Worm (Caenorhabditis elegans) whole organism, late embryonic: ENCODE measurements around the gene T16G12.10.

Experiments
- F13H6.1 ChIP-seq: sonication (generic microtip); optimal IDR thresholded peaks from 2 replicates; lab custom pipeline; 2016; ENCODE audit warnings: missing genetic modification characterization, missing compliant biosample characterization
- ahr-1 ChIP-seq: sonication (generic microtip); optimal IDR thresholded peaks from 2 replicates; lab custom pipeline; 2016; ENCODE audit warnings: missing genetic modification characterization, missing compliant biosample characterization
- ama-1 ChIP-seq: fragments of 150-350 bp; optimal IDR thresholded peaks from 2 replicates; lab custom pipeline; 2014
- ceh-24 ChIP-seq: sonication (generic microtip); optimal IDR thresholded peaks from 2 replicates; lab custom pipeline; 2016; ENCODE audit warnings: mild to moderate bottlenecking, missing genetic modification characterization, missing compliant biosample characterization
- dve-1 ChIP-seq: sonication (generic microtip); optimal IDR thresholded peaks from 2 replicates; lab custom pipeline; 2017; ENCODE audit warnings: antibody characterized with exemption, mild to moderate bottlenecking, missing genetic modification characterization, missing compliant biosample characterization
- hlh-13 ChIP-seq: fragments of 200-800 bp; sonication (Bioruptor generic); optimal IDR thresholded peaks from 2 replicates; lab custom pipeline; 2018; ENCODE audit warnings: mild to moderate bottlenecking, missing genetic modification characterization, missing compliant biosample characterization
- pax-1 ChIP-seq: fragments of 150-350 bp; optimal IDR thresholded peaks from 2 replicates; lab custom pipeline; 2014; ENCODE audit warnings: missing biosample characterization, missing genetic modification characterization
- rnt-1 ChIP-seq: sonication (generic microtip); optimal IDR thresholded peaks from 2 replicates; lab custom pipeline; 2016; ENCODE audit warnings: missing genetic modification characterization, missing compliant biosample characterization
- ttx-3 ChIP-seq: sonication (generic microtip); optimal IDR thresholded peaks from 2 replicates; lab custom pipeline; 2016; ENCODE audit warnings: missing genetic modification reagents, missing genetic modification characterization, missing compliant biosample characterization
- unc-3 ChIP-seq, 2 experiments: fragments of 200-800 bp in 1 of 2; sonication (Bioruptor generic) in 1 of 2; sonication (generic microtip) in 1 of 2; conservative IDR thresholded peaks in 1 of 2; optimal IDR thresholded peaks in 1 of 2; 2 replicates each; pipeline versions ENCODE4 v1.3.6 to Lab custom; 2016 to 2022; ENCODE audit warnings: missing compliant biosample characterization in 2 of 2, missing genetic modification characterization in 2 of 2, missing genetic modification reagents in 1 of 2
- unc-55 ChIP-seq: sonication (generic microtip); optimal IDR thresholded peaks from 2 replicates; lab custom pipeline; 2017; ENCODE audit warnings: missing biosample characterization, missing genetic modification reagents, missing genetic modification characterization

- TF ChIP-seq pax-1 (tag; lab: Kevin White, UChicago) (no peak), dve-1 (no peak), ceh-24 (tag; lab: Kevin White, UChicago) (no peak), ama-1 (lab: Kevin White, UChicago) (no peak), unc-3 (GFP tag; conservative IDR thresholded peaks at IDR 0.05; lab: Robert Waterston, UW) (no peak), unc-3 (tag; optimal IDR thresholded peaks at IDR 0.05; lab: Kevin White, UChicago) (no peak), F13H6.1 (tag; lab: Kevin White, UChicago) (no peak), unc-55 (GFP tag; lab: Kevin White, UChicago) (no peak), ahr-1 (tag; lab: Kevin White, UChicago) (no peak), hlh-13 (GFP tag; lab: Kevin White, UChicago) (no peak), rnt-1 (tag; lab: Kevin White, UChicago) (no peak), ttx-3 (tag; lab: Kevin White, UChicago) (no peak)
Observed at ce11 chrIII:10016413-10017051, 39.4 kb downstream of the T16G12.10 start, which contains the start of gene rgs-1.
